Worm (Caenorhabditis elegans) whole organism, L4/young adult: ENCODE data around the gene B0361.9.

Experiments
- W03F9.2 ChIP-seq: fragments of 150-350 bp; optimal IDR thresholded peaks from 2 replicates; lab custom pipeline; 2014; ENCODE audit warnings: missing biosample characterization, missing genetic modification characterization
- dao-5 ChIP-seq: sonication (generic microtip); optimal IDR thresholded peaks from 2 replicates; lab custom pipeline; 2016; ENCODE audit warnings: missing genotype, missing genetic modification characterization, moderate library complexity, missing compliant biosample characterization
- him-1 ChIP-seq: sonication (generic microtip); optimal IDR thresholded peaks from 2 replicates; lab custom pipeline; 2016; ENCODE audit warnings: missing genotype, missing genetic modification reagents, missing genetic modification characterization, missing compliant biosample characterization

- TF ChIP-seq W03F9.2 (tag; lab: Kevin White, UChicago), result no peak
- TF ChIP-seq dao-5 (tag; lab: Kevin White, UChicago), result no peak
- no peak for TF ChIP-seq him-1 (tag; lab: Kevin White, UChicago)
Measured at ce11 chrIII:7271083-7271482, 28.3 kb downstream of the B0361.9 start.
